Fruit fly (Drosophila melanogaster): Measurements from ENCODE around the gene CG1265.

- TF ChIP-seq Myc (optimal IDR thresholded peaks at IDR 0.05) (no peak), fru (GFP tag; optimal IDR thresholded peaks at IDR 0.05) (no peak), Vsx2 (GFP tag; optimal IDR thresholded peaks at IDR 0.05; ENCODE audit: partially characterized antibody) (no peak), sage (GFP tag; optimal IDR thresholded peaks at IDR 0.05) (no peak), dmrt93B (GFP tag; optimal IDR thresholded peaks at IDR 0.05) (no peak), Dfd (GFP tag; optimal IDR thresholded peaks at IDR 0.05) (no peak)
Measured at dm6 chr3L:4270949-4271827, 16.6 kb downstream of the CG1265 start.

Measured in whole organism, wandering third instar larva.